Fruit fly (Drosophila melanogaster) whole organism, prepupa: ENCODE data around the gene moi.

Source experiments
- CG10631 ChIP-seq: fragments of 200-800 bp; sonication (Bioruptor generic); optimal IDR thresholded peaks from 2 replicates; lab custom pipeline; 2016; ENCODE audit warnings: missing biosample characterization, missing genetic modification characterization
- CG1621 ChIP-seq: fragments of 200-800 bp; sonication (Bioruptor generic); optimal IDR thresholded peaks from 3 replicates; lab custom pipeline; 2018; ENCODE audit warnings: missing biosample characterization, mild to moderate bottlenecking, missing genetic modification characterization
- CG31627 ChIP-seq: fragments of 200-800 bp; sonication (Bioruptor generic); optimal IDR thresholded peaks from 3 replicates; lab custom pipeline; 2016; ENCODE audit warnings: missing biosample characterization, missing genetic modification characterization
- CG6808 ChIP-seq: fragments of 200-800 bp; sonication (Bioruptor generic); optimal IDR thresholded peaks from 3 replicates; lab custom pipeline; 2017; ENCODE audit warnings: missing biosample characterization, missing genetic modification characterization, mild to moderate bottlenecking, moderate library complexity, missing genetic modification reagents
- CG6854 ChIP-seq: fragments of 200-800 bp; sonication (Bioruptor generic); optimal IDR thresholded peaks from 2 replicates; lab custom pipeline; 2017; ENCODE audit warnings: missing biosample characterization, mild to moderate bottlenecking, missing genetic modification characterization
- CG9139 ChIP-seq: fragments of 200-800 bp; sonication (Bioruptor generic); optimal IDR thresholded peaks from 3 replicates; lab custom pipeline; 2017; ENCODE audit warnings: missing biosample characterization, mild to moderate bottlenecking, missing genetic modification characterization
- Hr39 ChIP-seq: fragments of 200-800 bp; sonication (Bioruptor generic); optimal IDR thresholded peaks from 2 replicates; lab custom pipeline; 2016; ENCODE audit warnings: missing biosample characterization, missing genetic modification characterization
- Hr4 ChIP-seq: fragments of 200-800 bp; sonication (Bioruptor generic); optimal IDR thresholded peaks from 3 replicates; lab custom pipeline; 2016; ENCODE audit warnings: missing biosample characterization, missing genetic modification characterization
- OdsH ChIP-seq: fragments of 200-800 bp; sonication (Bioruptor generic); optimal IDR thresholded peaks from 3 replicates; lab custom pipeline; 2016; ENCODE audit warnings: missing biosample characterization, missing genetic modification characterization
- Sox102F ChIP-seq: fragments of 200-800 bp; sonication (Bioruptor generic); optimal IDR thresholded peaks from 2 replicates; lab custom pipeline; 2016; ENCODE audit warnings: missing biosample characterization, mild to moderate bottlenecking, missing genetic modification characterization
- cyc ChIP-seq: fragments of 200-800 bp; sonication (Bioruptor generic); optimal IDR thresholded peaks from 3 replicates; lab custom pipeline; 2016; ENCODE audit warnings: missing biosample characterization, missing genetic modification characterization
- pdm3 ChIP-seq: fragments of 200-800 bp; sonication (Bioruptor generic); optimal IDR thresholded peaks from 3 replicates; lab custom pipeline; 2016; ENCODE audit warnings: missing biosample characterization, missing genetic modification characterization
- spab ChIP-seq: fragments of 200-800 bp; sonication (Bioruptor generic); optimal IDR thresholded peaks from 2 replicates; lab custom pipeline; 2017; ENCODE audit warnings: missing biosample characterization, mild to moderate bottlenecking, missing genetic modification characterization, missing genetic modification reagents
- vri ChIP-seq: fragments of 200-800 bp; sonication (Bioruptor generic); optimal IDR thresholded peaks from 3 replicates; lab custom pipeline; 2016; ENCODE audit warnings: missing biosample characterization, mild to moderate bottlenecking, missing genetic modification characterization

DNA sequence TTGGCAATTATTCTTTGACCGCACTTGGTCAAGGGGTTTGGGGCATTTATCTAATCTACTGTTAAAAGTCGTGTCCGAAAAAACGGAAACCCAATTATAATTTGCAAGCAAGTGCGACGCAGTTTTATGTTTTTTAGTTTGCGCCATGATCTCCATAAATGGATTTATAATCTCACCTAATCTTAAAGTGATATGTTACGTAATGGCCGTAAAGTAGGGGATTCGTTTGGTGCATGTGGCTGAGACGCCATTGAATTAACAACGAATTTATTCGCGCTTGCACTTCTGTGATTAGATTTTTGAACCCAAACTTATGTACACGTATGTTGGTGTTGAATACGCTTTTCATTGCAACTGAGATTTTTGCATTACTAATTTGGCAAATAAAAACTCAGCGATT, 21.4 kb downstream of the moi start:
- TF ChIP-seq CG1621 (tag; lab: Kevin White, UChicago) (no peak), pdm3 (GFP tag; lab: Kevin White, UChicago) (no peak), cyc (no peak), CG9139 (no peak), OdsH (GFP tag; lab: Kevin White, UChicago) (no peak), Hr39 (GFP tag; lab: Kevin White, UChicago) (no peak), CG6854 (GFP tag; lab: Kevin White, UChicago) (no peak), CG6808 (no peak), CG31627 (GFP tag; lab: Kevin White, UChicago) (no peak), vri (GFP tag; lab: Kevin White, UChicago) (peak; percentile 26), CG10631 (GFP tag; lab: Kevin White, UChicago) (no peak), Hr4 (no peak), spab (no peak), Sox102F (GFP tag; lab: Kevin White, UChicago) (no peak)
